Fruit fly (Drosophila melanogaster) whole organism, embryonic: Measurements from ENCODE around the gene CG6983.
A peak's percentile ranks its signal among the peaks of the same experiment; 100 is the strongest.

ENCODE experiments used
- Ada2b ChIP-seq: fragments of 200-800 bp; sonication (Bioruptor generic); IDR thresholded peaks from 2 replicates; pipeline ENCODE4 v1.3.6; 2022; ENCODE audit warnings: missing biosample characterization, missing genetic modification characterization
- BEAF-32 ChIP-seq: fragments of 200-800 bp; sonication (Bioruptor generic); optimal IDR thresholded peaks from 3 replicates; lab custom pipeline; 2017; ENCODE audit warnings: missing biosample characterization, missing genetic modification characterization, mild to moderate bottlenecking, moderate library complexity, missing genetic modification reagents
- CG10147 ChIP-seq: fragments of 200-800 bp; sonication (Bioruptor generic); optimal IDR thresholded peaks from 2 replicates; lab custom pipeline; 2019; ENCODE audit warnings: missing biosample characterization, mild to moderate bottlenecking, missing genetic modification characterization, moderate library complexity
- CG11093 ChIP-seq: fragments of 200-800 bp; sonication (Bioruptor generic); IDR thresholded peaks from 3 replicates; pipeline ENCODE4 v1.3.6; 2022; ENCODE audit warnings: missing biosample characterization, missing genetic modification characterization
- CG12219 ChIP-seq: fragments of 200-800 bp; sonication (Bioruptor generic); optimal IDR thresholded peaks from 3 replicates; lab custom pipeline; 2018; ENCODE audit warnings: missing biosample characterization, mild to moderate bottlenecking, missing genetic modification characterization
- CG16815 ChIP-seq: fragments of 200-800 bp; sonication (Bioruptor generic); optimal IDR thresholded peaks from 3 replicates; lab custom pipeline; 2017; ENCODE audit warnings: missing biosample characterization, mild to moderate bottlenecking, missing genetic modification characterization
- CG17186 ChIP-seq: fragments of 200-800 bp; sonication (Bioruptor generic); optimal IDR thresholded peaks from 3 replicates; lab custom pipeline; 2017; ENCODE audit warnings: missing biosample characterization, missing genetic modification reagents, missing genetic modification characterization
- CG17568 ChIP-seq: fragments of 200-800 bp; sonication (Bioruptor generic); optimal IDR thresholded peaks from 2 replicates; lab custom pipeline; 2018; ENCODE audit warnings: missing biosample characterization, mild to moderate bottlenecking, missing genetic modification characterization, moderate library complexity
- CG18262 ChIP-seq: fragments of 200-800 bp; optimal IDR thresholded peaks from 3 replicates; lab custom pipeline; 2019; ENCODE audit warnings: missing biosample characterization, mild to moderate bottlenecking, missing genetic modification characterization, moderate library complexity
- CG2116 ChIP-seq: fragments of 200-800 bp; sonication (Bioruptor generic); optimal IDR thresholded peaks from 3 replicates; lab custom pipeline; 2018; ENCODE audit warnings: missing biosample characterization, mild to moderate bottlenecking, missing genetic modification characterization
- CG2202 ChIP-seq: fragments of 200-800 bp; sonication (Bioruptor generic); optimal IDR thresholded peaks from 2 replicates; lab custom pipeline; 2018; ENCODE audit warnings: missing biosample characterization, mild to moderate bottlenecking, missing genetic modification characterization
- CG4617 ChIP-seq: fragments of 200-800 bp; sonication (Bioruptor generic); optimal IDR thresholded peaks from 3 replicates; lab custom pipeline; 2016; ENCODE audit warnings: missing biosample characterization, missing genetic modification characterization, borderline replicate concordance
- CG5180 ChIP-seq: fragments of 200-800 bp; sonication (Bioruptor generic); optimal IDR thresholded peaks from 3 replicates; lab custom pipeline; 2017; ENCODE audit warnings: missing biosample characterization, missing genetic modification characterization, mild to moderate bottlenecking, moderate library complexity, missing genetic modification reagents
- CG6272 ChIP-seq: fragments of 200-800 bp; sonication (Bioruptor generic); IDR thresholded peaks from 2 replicates; pipeline ENCODE4 v1.3.6; 2022; ENCODE audit warnings: missing biosample characterization, missing genetic modification characterization
- CG6683 ChIP-seq: fragments of 200-800 bp; sonication (Bioruptor generic); optimal IDR thresholded peaks from 2 replicates; lab custom pipeline; 2017; ENCODE audit warnings: missing biosample characterization, mild to moderate bottlenecking, missing genetic modification characterization, missing genetic modification reagents
- CG6765 ChIP-seq: fragments of 200-800 bp; sonication (Bioruptor generic); optimal IDR thresholded peaks from 3 replicates; lab custom pipeline; 2017; ENCODE audit warnings: missing biosample characterization, mild to moderate bottlenecking, missing genetic modification characterization
- CG7839 ChIP-seq: fragments of 200-800 bp; sonication (Bioruptor generic); optimal IDR thresholded peaks from 3 replicates; lab custom pipeline; 2018; ENCODE audit warnings: missing biosample characterization, mild to moderate bottlenecking, missing genetic modification characterization, moderate library complexity
- CG8765 ChIP-seq: fragments of 200-800 bp; sonication (Bioruptor generic); IDR thresholded peaks from 2 replicates; pipeline ENCODE4 v1.3.6; 2022; ENCODE audit warnings: missing biosample characterization, missing genetic modification characterization
- Deaf1 ChIP-seq: fragments of 200-800 bp; optimal IDR thresholded peaks from 3 replicates; lab custom pipeline; 2019; ENCODE audit warnings: missing biosample characterization, mild to moderate bottlenecking, missing genetic modification characterization, moderate library complexity
- Dfd ChIP-seq, 2 experiments: fragments of >200 bp; optimal IDR thresholded peaks; 2 replicates each; lab custom pipeline; 2017; ENCODE audit warnings: missing biosample characterization in 2 of 2, missing genetic modification characterization in 2 of 2
- Doc3 ChIP-seq: fragments of 200-800 bp; sonication (Bioruptor generic); IDR thresholded peaks from 3 replicates; pipeline ENCODE4 v1.3.6; 2022; ENCODE audit warnings: missing biosample characterization, missing genetic modification characterization; ENCODE audit not compliant: partially characterized antibody
- E2f1 ChIP-seq: fragments of 200-800 bp; sonication (Bioruptor generic); IDR thresholded peaks from 2 replicates; pipeline ENCODE4 v1.3.6; 2022; ENCODE audit warnings: missing biosample characterization, missing genetic modification characterization
- HLH4C ChIP-seq: fragments of 200-800 bp; sonication (Bioruptor generic); IDR thresholded peaks from 3 replicates; pipeline ENCODE4 v1.3.6; 2022; ENCODE audit warnings: missing biosample characterization, missing genetic modification characterization; ENCODE audit not compliant: partially characterized antibody
- HLHmδ ChIP-seq: fragments of 200-800 bp; sonication (Bioruptor generic); optimal IDR thresholded peaks from 2 replicates; lab custom pipeline; 2018; ENCODE audit warnings: missing biosample characterization, mild to moderate bottlenecking, missing genetic modification characterization, moderate library complexity
- HmgZ ChIP-seq: fragments of 200-800 bp; sonication (Bioruptor generic); optimal IDR thresholded peaks from 2 replicates; lab custom pipeline; 2018; ENCODE audit warnings: missing biosample characterization, mild to moderate bottlenecking, missing genetic modification characterization
- Opbp ChIP-seq: fragments of 200-800 bp; sonication (Bioruptor generic); IDR thresholded peaks from 3 replicates; pipeline ENCODE4 v1.3.6; 2022; ENCODE audit warnings: missing biosample characterization, missing genetic modification characterization; ENCODE audit not compliant: partially characterized antibody
- Poxn ChIP-seq: fragments of 200-800 bp; sonication (Bioruptor generic); IDR thresholded peaks from 2 replicates; pipeline ENCODE4 v1.3.6; 2022; ENCODE audit warnings: missing biosample characterization, missing genetic modification characterization
- Ravus ChIP-seq: fragments of 200-800 bp; sonication (Bioruptor generic); IDR thresholded peaks from 2 replicates; pipeline ENCODE4 v1.3.6; 2022; ENCODE audit warnings: missing biosample characterization, missing genetic modification characterization
- Spps ChIP-seq: fragments of 200-800 bp; sonication (Bioruptor generic); optimal IDR thresholded peaks from 2 replicates; lab custom pipeline; 2018; ENCODE audit warnings: missing biosample characterization, mild to moderate bottlenecking, missing genetic modification characterization
- Sry-δ ChIP-seq: fragments of 200-800 bp; sonication (Bioruptor generic); optimal IDR thresholded peaks from 2 replicates; lab custom pipeline; 2016; ENCODE audit warnings: missing biosample characterization, missing genetic modification characterization
- YL-1 ChIP-seq: fragments of 200-800 bp; sonication (Bioruptor generic); optimal IDR thresholded peaks from 3 replicates; lab custom pipeline; 2017; ENCODE audit warnings: missing biosample characterization, mild to moderate bottlenecking, missing genetic modification characterization
- ab ChIP-seq: fragments of 200-800 bp; sonication (Bioruptor generic); optimal IDR thresholded peaks from 2 replicates; lab custom pipeline; 2016; ENCODE audit warnings: missing biosample characterization, missing genetic modification characterization
- ara ChIP-seq: fragments of 200-800 bp; sonication (Bioruptor generic); IDR thresholded peaks from 2 replicates; pipeline ENCODE4 v1.3.6; 2022; ENCODE audit warnings: missing biosample characterization, missing genetic modification characterization
- az2 ChIP-seq: fragments of 200-800 bp; sonication (Bioruptor generic); optimal IDR thresholded peaks from 3 replicates; lab custom pipeline; 2016; ENCODE audit warnings: missing biosample characterization, missing genetic modification characterization
- bowl ChIP-seq: fragments of 200-800 bp; sonication (Bioruptor generic); IDR thresholded peaks from 2 replicates; pipeline ENCODE4 v1.3.6; 2022; ENCODE audit warnings: missing biosample characterization, missing genetic modification characterization
- dmrt11E ChIP-seq: fragments of 200-800 bp; sonication (Bioruptor generic); optimal IDR thresholded peaks from 3 replicates; lab custom pipeline; 2018; ENCODE audit warnings: missing biosample characterization, mild to moderate bottlenecking, missing genetic modification characterization, moderate library complexity
- nom ChIP-seq: fragments of 200-800 bp; sonication (Bioruptor generic); optimal IDR thresholded peaks from 2 replicates; lab custom pipeline; 2017; ENCODE audit warnings: missing biosample characterization, missing genetic modification characterization, mild to moderate bottlenecking, moderate library complexity, missing genetic modification reagents
- odd ChIP-seq: fragments of 200-800 bp; sonication (Bioruptor generic); optimal IDR thresholded peaks from 2 replicates; lab custom pipeline; 2017; ENCODE audit warnings: missing biosample characterization, mild to moderate bottlenecking, missing genetic modification characterization
- pb ChIP-seq: fragments of 200-800 bp; sonication (Bioruptor generic); optimal IDR thresholded peaks from 3 replicates; lab custom pipeline; 2016; ENCODE audit warnings: missing biosample characterization, missing genetic modification characterization
- pita ChIP-seq: fragments of 200-800 bp; sonication (Bioruptor generic); optimal IDR thresholded peaks from 2 replicates; lab custom pipeline; 2017; ENCODE audit warnings: missing biosample characterization, mild to moderate bottlenecking, missing genetic modification characterization
- ranshi ChIP-seq: fragments of 200-800 bp; sonication (Bioruptor generic); IDR thresholded peaks from 2 replicates; pipeline ENCODE4 v1.3.6; 2022; ENCODE audit warnings: missing biosample characterization, missing genetic modification characterization
- tap ChIP-seq: fragments of 200-800 bp; optimal IDR thresholded peaks from 3 replicates; lab custom pipeline; 2019; ENCODE audit warnings: missing biosample characterization, mild to moderate bottlenecking, missing genetic modification characterization, moderate library complexity
- tna ChIP-seq: fragments of 200-800 bp; sonication (Bioruptor generic); IDR thresholded peaks from 2 replicates; pipeline ENCODE4 v1.3.6; 2022; ENCODE audit warnings: missing biosample characterization, missing genetic modification characterization; ENCODE audit not compliant: partially characterized antibody
- unc-4 ChIP-seq: fragments of 200-800 bp; sonication (Bioruptor generic); IDR thresholded peaks from 2 replicates; pipeline ENCODE4 v1.3.6; 2022; ENCODE audit warnings: missing biosample characterization, missing genetic modification characterization; ENCODE audit not compliant: partially characterized antibody
- wek ChIP-seq: fragments of 200-800 bp; sonication (Bioruptor generic); optimal IDR thresholded peaks from 3 replicates; lab custom pipeline; 2018; ENCODE audit warnings: missing biosample characterization, mild to moderate bottlenecking, missing genetic modification characterization, moderate library complexity
- zen2 ChIP-seq: fragments of 200-800 bp; sonication (Bioruptor generic); IDR thresholded peaks from 3 replicates; pipeline ENCODE4 v1.3.6; 2022; ENCODE audit warnings: missing biosample characterization, missing genetic modification characterization; ENCODE audit not compliant: partially characterized antibody
- zfh2 ChIP-seq: fragments of 200-800 bp; sonication (Bioruptor generic); optimal IDR thresholded peaks from 2 replicates; lab custom pipeline; 2016; ENCODE audit warnings: missing biosample characterization, missing genetic modification characterization

The CG6983 gene

dm6 chr3L:8441745-8442575 lies 7.2 kb downstream of the CG6983 start, which contains the start of gene Unr (continued):
- TF ChIP-seq CG17568 = peak; percentile 47
- TF ChIP-seq E2f1 (GFP tag; lab: Robert Waterston, UW) = peak; percentile 75; the same call in 1 of the 2 replicates
- peak; percentile 36 for TF ChIP-seq Sry-δ
- TF ChIP-seq HmgZ (tag; lab: Kevin White, UChicago) = peak; percentile 88
- TF ChIP-seq odd (GFP tag; lab: Kevin White, UChicago) = peak; percentile 66
- peak; percentile 86 for TF ChIP-seq az2
- TF ChIP-seq ab (GFP tag; lab: Kevin White, UChicago) = peak; percentile 61
- TF ChIP-seq HLH4C (GFP tag; lab: Robert Waterston, UW) = no peak
- TF ChIP-seq Spps (tag; lab: Kevin White, UChicago) = no peak
- TF ChIP-seq Deaf1 (tag; lab: Kevin White, UChicago) = peak; percentile 65
- TF ChIP-seq pb (GFP tag; lab: Kevin White, UChicago) = peak; percentile 53
- TF ChIP-seq zfh2 (GFP tag; lab: Kevin White, UChicago) = peak; percentile 88
- peak; percentile 19 for TF ChIP-seq Ravus (GFP tag; lab: Robert Waterston, UW)
- TF ChIP-seq Ada2b (GFP tag; lab: Robert Waterston, UW) = peak; percentile 63
- peak; percentile 81 for TF ChIP-seq CG7839
- peak; percentile 86 for TF ChIP-seq HLHmδ
- TF ChIP-seq YL-1 (GFP tag; lab: Kevin White, UChicago) = peak; percentile 96
- 0 out of 3 replicates have a peak, but pooled peaks have one; percentile 24 for TF ChIP-seq CG11093
- no peak for TF ChIP-seq Opbp
- peak; percentile 31 for TF ChIP-seq dmrt11E
- TF ChIP-seq wek = peak; percentile 52
- TF ChIP-seq ara (GFP tag; lab: Robert Waterston, UW) = peak; percentile 62; the same call in 1 of the 2 replicates
- TF ChIP-seq BEAF-32 = peak; percentile 37
- peak; percentile 80 for TF ChIP-seq CG2116 (GFP tag; lab: Kevin White, UChicago)
- peak; percentile 54 for TF ChIP-seq tap (tag; lab: Kevin White, UChicago)
- peak; percentile 81; the same call in 1 of the 2 replicates for TF ChIP-seq ranshi (GFP tag; lab: Robert Waterston, UW)
- no peak for TF ChIP-seq Dfd (GFP tag; optimal IDR thresholded peaks at IDR 0.05; lab: Kevin White, UChicago)
- no peak for TF ChIP-seq zen2 (GFP tag; lab: Robert Waterston, UW)
- no peak for TF ChIP-seq tna (GFP tag; lab: Robert Waterston, UW)
- peak; percentile 55 for TF ChIP-seq CG12219 (GFP tag; lab: Kevin White, UChicago)
- peak; percentile 63 for TF ChIP-seq nom (GFP tag; lab: Kevin White, UChicago)
- TF ChIP-seq CG5180 (GFP tag; lab: Kevin White, UChicago) = peak; percentile 6
- TF ChIP-seq CG6683 = no peak
- TF ChIP-seq CG10147 (GFP tag; lab: Kevin White, UChicago) = peak; percentile 37
- no peak for TF ChIP-seq unc-4 (GFP tag; lab: Robert Waterston, UW)
- no peak for TF ChIP-seq Poxn (GFP tag; lab: Robert Waterston, UW)
- TF ChIP-seq bowl (GFP tag; lab: Robert Waterston, UW) = peak; percentile 60; the same call in 1 of the 2 replicates
- peak; percentile 71 for TF ChIP-seq CG18262 (tag; lab: Kevin White, UChicago)
- no peak for TF ChIP-seq CG17186 (GFP tag; lab: Kevin White, UChicago)
- TF ChIP-seq CG2202 = peak; percentile 27
- peak; percentile 70 for TF ChIP-seq CG4617 (GFP tag; lab: Kevin White, UChicago)
- TF ChIP-seq CG6272 (GFP tag; lab: Robert Waterston, UW) = no peak
- peak; percentile 65 for TF ChIP-seq CG6765 (GFP tag; lab: Kevin White, UChicago)
- peak; percentile 42 for TF ChIP-seq CG16815 (GFP tag; lab: Kevin White, UChicago)
- TF ChIP-seq pita = no peak
- peak; percentile 52; the same call in 1 of the 2 replicates for TF ChIP-seq CG8765 (GFP tag; lab: Robert Waterston, UW)
- no peak for TF ChIP-seq Doc3
